Worm (Caenorhabditis elegans): ENCODE measurements around the gene cmd-1.
A peak's percentile ranks its signal among the peaks of the same experiment; 100 is the strongest.

The cmd-1 gene

DNA sequence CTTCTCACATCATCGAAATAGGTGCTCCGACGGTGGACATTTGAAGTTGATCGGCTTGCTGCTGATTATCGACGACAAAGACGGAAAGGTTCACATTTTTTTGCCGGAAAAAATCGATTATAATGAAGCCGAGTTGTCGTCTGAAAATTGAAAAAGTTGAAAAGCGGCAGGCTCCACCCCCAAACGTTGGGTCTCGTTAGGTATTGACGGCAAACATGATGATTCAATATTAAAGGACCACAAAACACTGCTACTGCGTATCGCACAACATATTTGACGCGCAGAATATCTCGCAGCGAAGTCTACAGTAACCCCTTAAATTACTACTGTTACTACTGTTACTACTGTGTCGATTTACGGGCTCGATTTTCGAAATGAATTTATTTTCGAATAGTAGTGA, 2.2 kb downstream of the cmd-1 start (continued):
- TF ChIP-seq lin-54 (GFP tag; optimal IDR thresholded peaks at IDR 0.05) (no peak), unc-130 (GFP tag; optimal IDR thresholded peaks at IDR 0.05) (no peak), ztf-28 (GFP tag; IDR thresholded peaks at IDR 0.05) (0 out of 2 replicates have a peak, but pooled peaks have one; percentile 36), dpff-1 (tag; optimal IDR thresholded peaks at IDR 0.05) (peak; percentile 5), B0035.1 (tag; optimal IDR thresholded peaks at IDR 0.05) (peak; percentile 73), zim-3 (tag; optimal IDR thresholded peaks at IDR 0.05) (peak; percentile 62), repo-1 (tag; optimal IDR thresholded peaks at IDR 0.05) (peak; percentile 67), nhr-120 (GFP tag; IDR thresholded peaks at IDR 0.05) (peak; percentile 88; the same call in 1 of the 2 replicates), hmg-1.2 (GFP tag; IDR thresholded peaks at IDR 0.05) (peak; percentile 30; the same call in 1 of the 2 replicates), cebp-2 (GFP tag; IDR thresholded peaks at IDR 0.05) (no peak), ceh-91 (GFP tag; IDR thresholded peaks at IDR 0.05) (peak; percentile 57; the same call in 1 of the 2 replicates), lsl-1 (GFP tag; optimal IDR thresholded peaks at IDR 0.05) (peak; percentile 36), Y79H2A.3 (GFP tag; conservative IDR thresholded peaks at IDR 0.05) (no peak), attf-6 (GFP tag; IDR thresholded peaks at IDR 0.05) (no peak), C06A6.2 (GFP tag; conservative IDR thresholded peaks at IDR 0.05) (no peak), Y53G8AR.9 (GFP tag; conservative IDR thresholded peaks at IDR 0.05) (peak; percentile 67; the same call in 1 of the 2 replicates), D2030.7 (GFP tag; IDR thresholded peaks at IDR 0.05) (peak; percentile 37; the same call in 1 of the 2 replicates), mcd-1 (GFP tag; IDR thresholded peaks at IDR 0.05) (0 out of 2 replicates have a peak, but pooled peaks have one; percentile 22), tbp1 (GFP tag; optimal IDR thresholded peaks at IDR 0.05) (no peak), B0336.3 (GFP tag; IDR thresholded peaks at IDR 0.05) (peak; percentile 58), pbrm-1 (GFP tag; IDR thresholded peaks at IDR 0.05) (no peak), ztf-25 (GFP tag; IDR thresholded peaks at IDR 0.05) (no peak), dpl-1 (GFP tag; optimal IDR thresholded peaks at IDR 0.05) (no peak), ceh-40 (GFP tag; IDR thresholded peaks at IDR 0.05) (0 out of 2 replicates have a peak, but pooled peaks have one; percentile 39), gei-17 (GFP tag; optimal IDR thresholded peaks at IDR 0.05) (peak; percentile 41), sea-2 (GFP tag; IDR thresholded peaks at IDR 0.05) (0 out of 2 replicates have a peak, but pooled peaks have one; percentile 14), nhr-90 (tag; optimal IDR thresholded peaks at IDR 0.05) (no peak), Y67H2A.10 (GFP tag; conservative IDR thresholded peaks at IDR 0.05) (0 out of 2 replicates have a peak, but pooled peaks have one; percentile 59), egl-44 (GFP tag; IDR thresholded peaks at IDR 0.05) (no peak), Y53F4B.3 (GFP tag; IDR thresholded peaks at IDR 0.05) (0 out of 2 replicates have a peak, but pooled peaks have one; percentile 8), athp-1 (tag; optimal IDR thresholded peaks at IDR 0.05) (peak; percentile 41), mel-28 (tag; optimal IDR thresholded peaks at IDR 0.05; ENCODE audit: borderline replicate concordance) (peak; percentile 56), ceh-79 (tag; optimal IDR thresholded peaks at IDR 0.05) (peak; percentile 20)

DNA sequence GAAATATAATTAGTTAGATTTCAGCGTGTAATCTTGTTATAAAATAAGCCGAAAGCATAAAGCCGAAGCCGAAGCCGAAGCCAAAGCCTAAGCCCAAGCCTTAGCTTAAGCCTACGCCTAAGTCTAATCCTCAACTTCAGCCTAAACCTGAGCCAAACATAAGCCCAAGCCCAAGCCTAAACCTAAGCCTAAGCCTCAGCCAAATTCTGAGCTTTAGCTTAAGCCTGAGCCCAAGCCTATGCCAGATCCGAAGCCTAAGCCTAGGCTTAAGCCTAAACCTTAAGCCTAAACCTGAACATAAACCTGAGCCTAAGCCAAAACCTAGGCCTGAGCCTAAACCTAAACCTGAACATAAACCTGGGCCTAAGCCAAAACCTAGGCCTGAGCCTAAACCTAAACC, 4.6 kb downstream of the cmd-1 start:
- TF ChIP-seq K11D2.4 (GFP tag; IDR thresholded peaks at IDR 0.05), result no peak
- no peak for TF ChIP-seq ztf-18 (tag; optimal IDR thresholded peaks at IDR 0.05)
- TF ChIP-seq Y79H2A.3 (GFP tag; conservative IDR thresholded peaks at IDR 0.05), result no peak
- no peak for TF ChIP-seq ccch-3 (GFP tag; optimal IDR thresholded peaks at IDR 0.05)
- no peak for TF ChIP-seq F49E8.2 (tag; optimal IDR thresholded peaks at IDR 0.05; ENCODE audit: insufficient read depth)
- TF ChIP-seq lsl-1 (GFP tag; optimal IDR thresholded peaks at IDR 0.05), result no peak
- TF ChIP-seq ZK185.1 (tag; optimal IDR thresholded peaks at IDR 0.05; ENCODE audit: poor library complexity, severe bottlenecking), result no peak
- TF ChIP-seq snpc-4 (GFP tag; optimal IDR thresholded peaks at IDR 0.05), result no peak
- TF ChIP-seq snpc-4 (tag; optimal IDR thresholded peaks at IDR 0.05), result no peak
- no peak for TF ChIP-seq nfya-2 (GFP tag; IDR thresholded peaks at IDR 0.05)
- TF ChIP-seq sea-2 (GFP tag; IDR thresholded peaks at IDR 0.05), result no peak
- TF ChIP-seq bed-2 (GFP tag; IDR thresholded peaks at IDR 0.05), result no peak
- TF ChIP-seq let-607 (tag; optimal IDR thresholded peaks at IDR 0.05), result no peak
- no peak for TF ChIP-seq madf-3 (GFP tag; IDR thresholded peaks at IDR 0.05)
- TF ChIP-seq tbp1 (GFP tag; optimal IDR thresholded peaks at IDR 0.05), result no peak
- TF ChIP-seq somi-1 (GFP tag; optimal IDR thresholded peaks at IDR 0.05), result no peak
- TF ChIP-seq C06A6.2 (GFP tag; conservative IDR thresholded peaks at IDR 0.05), result no peak
- TF ChIP-seq ceh-91 (GFP tag; IDR thresholded peaks at IDR 0.05), result no peak

Data from whole organism, young adult.